Worm (Caenorhabditis elegans) whole organism, midembryonic: ENCODE results near the gene C53B7.3.
A peak's percentile ranks its signal among the peaks of the same experiment; 100 is the strongest.

Experiments
- T22C8.4 ChIP-seq: fragments of 200-800 bp; sonication (Bioruptor generic); IDR thresholded peaks from 2 replicates; pipeline ENCODE4 v1.3.6; 2022; ENCODE audit warnings: missing genetic modification characterization, missing compliant biosample characterization
- cog-1 ChIP-seq: sonication (generic microtip); optimal IDR thresholded peaks from 2 replicates; lab custom pipeline; 2016; ENCODE audit warnings: missing genetic modification characterization, missing compliant biosample characterization
- flt-1 ChIP-seq: fragments of 200-800 bp; sonication (Bioruptor generic); IDR thresholded peaks from 2 replicates; pipeline ENCODE4 v1.3.6; 2022; ENCODE audit warnings: missing genetic modification characterization, missing compliant biosample characterization
- klf-2 ChIP-seq: fragments of 200-800 bp; sonication (Bioruptor generic); conservative IDR thresholded peaks from 2 replicates; pipeline ENCODE4 v1.3.6; 2022; ENCODE audit warnings: missing genetic modification reagents, missing genetic modification characterization, missing compliant biosample characterization
- med-1 ChIP-seq: sonication (generic microtip); optimal IDR thresholded peaks from 2 replicates; lab custom pipeline; 2017; ENCODE audit warnings: missing genetic modification characterization, mild to moderate bottlenecking, missing compliant biosample characterization, antibody characterized with exemption, missing genetic modification reagents; ENCODE audit not compliant: insufficient read depth
- ref-1 ChIP-seq: fragments of 200-800 bp; sonication (Bioruptor generic); conservative IDR thresholded peaks from 2 replicates; pipeline ENCODE4 v1.3.6; 2022; ENCODE audit warnings: missing genetic modification reagents, missing genetic modification characterization, missing compliant biosample characterization
- tab-1 ChIP-seq: fragments of 200-800 bp; sonication (Bioruptor generic); IDR thresholded peaks from 2 replicates; pipeline ENCODE4 v1.3.6; 2022; ENCODE audit warnings: missing genetic modification characterization, missing compliant biosample characterization
- ztf-23 ChIP-seq: fragments of 200-800 bp; sonication (Bioruptor generic); IDR thresholded peaks from 2 replicates; pipeline ENCODE4 v1.3.6; 2022; ENCODE audit warnings: missing genetic modification reagents, missing genetic modification characterization, missing compliant biosample characterization
- ztf-29 ChIP-seq: fragments of 200-800 bp; sonication (Bioruptor generic); IDR thresholded peaks from 2 replicates; pipeline ENCODE4 v1.3.6; 2022; ENCODE audit warnings: missing genetic modification reagents, missing genetic modification characterization, missing compliant biosample characterization

Gene C53B7.3

ce11 chrX:6844394-6845072 lies at the start of gene C53B7.3:
Gene C53B7.3, plus strand, starts transcription at chrX:6844755.
- no peak for TF ChIP-seq T22C8.4 (GFP tag; lab: Robert Waterston, UW)
- no peak for TF ChIP-seq ztf-23 (GFP tag; lab: Robert Waterston, UW)
- no peak for TF ChIP-seq med-1 (GFP tag; lab: Kevin White, UChicago)
- no peak for TF ChIP-seq klf-2 (GFP tag; lab: Robert Waterston, UW)
- TF ChIP-seq cog-1, result no peak
- no peak for TF ChIP-seq tab-1 (GFP tag; lab: Robert Waterston, UW)
- no peak for TF ChIP-seq flt-1 (GFP tag; lab: Robert Waterston, UW)
- no peak for TF ChIP-seq ztf-29 (GFP tag; lab: Robert Waterston, UW)
- no peak for TF ChIP-seq ref-1 (GFP tag; lab: Robert Waterston, UW)

ce11 chrX:6795843-6796521 lies 48.6 kb upstream of the C53B7.3 start:
- TF ChIP-seq med-1 (GFP tag; lab: Kevin White, UChicago) (no peak), ztf-29 (GFP tag; lab: Robert Waterston, UW) (no peak), klf-2 (GFP tag; lab: Robert Waterston, UW) (no peak), ref-1 (GFP tag; lab: Robert Waterston, UW) (no peak), T22C8.4 (GFP tag; lab: Robert Waterston, UW) (no peak), tab-1 (GFP tag; lab: Robert Waterston, UW) (no peak), ztf-23 (GFP tag; lab: Robert Waterston, UW) (no peak), flt-1 (GFP tag; lab: Robert Waterston, UW) (no peak), cog-1 (no peak)

ce11 chrX:6799776-6800175 lies 44.8 kb upstream of the C53B7.3 start, which contains the start of gene M03A8.3:
Gene M03A8.3, plus strand, starts transcription at chrX:6800053.
- TF ChIP-seq ztf-29 (GFP tag; lab: Robert Waterston, UW) (no peak), med-1 (GFP tag; lab: Kevin White, UChicago) (no peak), flt-1 (GFP tag; lab: Robert Waterston, UW) (no peak), T22C8.4 (GFP tag; lab: Robert Waterston, UW) (no peak), cog-1 (no peak), ztf-23 (GFP tag; lab: Robert Waterston, UW) (no peak), tab-1 (GFP tag; lab: Robert Waterston, UW) (no peak), ref-1 (GFP tag; lab: Robert Waterston, UW) (no peak), klf-2 (GFP tag; lab: Robert Waterston, UW) (no peak)

- TF ChIP-seq klf-2 (GFP tag; lab: Robert Waterston, UW) (no peak), med-1 (GFP tag; lab: Kevin White, UChicago) (no peak), ztf-23 (GFP tag; lab: Robert Waterston, UW) (no peak), ztf-29 (GFP tag; lab: Robert Waterston, UW) (no peak), ref-1 (GFP tag; lab: Robert Waterston, UW) (no peak), flt-1 (GFP tag; lab: Robert Waterston, UW) (no peak), T22C8.4 (GFP tag; lab: Robert Waterston, UW) (no peak), cog-1 (no peak), tab-1 (GFP tag; lab: Robert Waterston, UW) (no peak)
These were observed 43.0 kb upstream of the C53B7.3 start for ce11 chrX:6801546-6801945.

- no peak for TF ChIP-seq ztf-23 (GFP tag; lab: Robert Waterston, UW)
- no peak for TF ChIP-seq ztf-29 (GFP tag; lab: Robert Waterston, UW)
- no peak for TF ChIP-seq med-1 (GFP tag; lab: Kevin White, UChicago)
- no peak for TF ChIP-seq tab-1 (GFP tag; lab: Robert Waterston, UW)
- TF ChIP-seq klf-2 (GFP tag; lab: Robert Waterston, UW), result no peak
- no peak for TF ChIP-seq ref-1 (GFP tag; lab: Robert Waterston, UW)
- no peak for TF ChIP-seq cog-1
- TF ChIP-seq T22C8.4 (GFP tag; lab: Robert Waterston, UW), result no peak
- TF ChIP-seq flt-1 (GFP tag; lab: Robert Waterston, UW), result no peak
These were observed 40.1 kb upstream of the C53B7.3 start for ce11 chrX:6804405-6804804.

- no peak for TF ChIP-seq cog-1
- TF ChIP-seq med-1 (GFP tag; lab: Kevin White, UChicago), result no peak
- TF ChIP-seq tab-1 (GFP tag; lab: Robert Waterston, UW), result no peak
- no peak for TF ChIP-seq ztf-29 (GFP tag; lab: Robert Waterston, UW)
These were observed 39.7 kb upstream of the C53B7.3 start for ce11 chrX:6804857-6805256.

ce11 chrX:6805427-6805826 lies 39.1 kb upstream of the C53B7.3 start:
- TF ChIP-seq cog-1, result no peak
- TF ChIP-seq flt-1 (GFP tag; lab: Robert Waterston, UW), result no peak
- TF ChIP-seq T22C8.4 (GFP tag; lab: Robert Waterston, UW), result no peak
- no peak for TF ChIP-seq ztf-29 (GFP tag; lab: Robert Waterston, UW)
- no peak for TF ChIP-seq ref-1 (GFP tag; lab: Robert Waterston, UW)
- TF ChIP-seq klf-2 (GFP tag; lab: Robert Waterston, UW), result no peak
- TF ChIP-seq ztf-23 (GFP tag; lab: Robert Waterston, UW), result no peak
- no peak for TF ChIP-seq tab-1 (GFP tag; lab: Robert Waterston, UW)
- TF ChIP-seq med-1 (GFP tag; lab: Kevin White, UChicago), result no peak

- TF ChIP-seq klf-2 (GFP tag; lab: Robert Waterston, UW) (no peak), med-1 (GFP tag; lab: Kevin White, UChicago) (no peak), tab-1 (GFP tag; lab: Robert Waterston, UW) (0 out of 2 replicates have a peak, but pooled peaks have one; percentile 35), ztf-29 (GFP tag; lab: Robert Waterston, UW) (no peak), T22C8.4 (GFP tag; lab: Robert Waterston, UW) (no peak), ztf-23 (GFP tag; lab: Robert Waterston, UW) (no peak; the same call in 1 of the 2 replicates), cog-1 (no peak), flt-1 (GFP tag; lab: Robert Waterston, UW) (no peak)
These were observed 38.1 kb upstream of the C53B7.3 start, which contains the start of gene atg-2 for ce11 chrX:6806463-6806862. Gene atg-2, plus strand, starts transcription at chrX:6806763.
